Fruit fly (Drosophila melanogaster) whole organism, adult: ENCODE data around the gene Kr-h1.

Experiments used
- CG11617 ChIP-seq: fragments of 200-800 bp; sonication (Bioruptor generic); optimal IDR thresholded peaks from 2 replicates; lab custom pipeline; 2017; ENCODE audit warnings: mild to moderate bottlenecking, missing biosample characterization, missing genetic modification reagents, missing genetic modification characterization
- CG12768 ChIP-seq: fragments of 200-800 bp; sonication (Bioruptor generic); optimal IDR thresholded peaks from 2 replicates; lab custom pipeline; 2017; ENCODE audit warnings: missing biosample characterization, missing genetic modification characterization, mild to moderate bottlenecking, moderate library complexity, missing genetic modification reagents
- CG14711 ChIP-seq: fragments of 200-800 bp; sonication (Bioruptor generic); optimal IDR thresholded peaks from 2 replicates; lab custom pipeline; 2018; ENCODE audit warnings: missing biosample characterization, mild to moderate bottlenecking, missing genetic modification characterization, moderate library complexity
- CG1620 ChIP-seq: fragments of 200-800 bp; sonication (Bioruptor generic); optimal IDR thresholded peaks from 2 replicates; lab custom pipeline; 2016; ENCODE audit warnings: missing biosample characterization, missing genetic modification characterization
- CG33017 ChIP-seq: fragments of 200-800 bp; sonication (Bioruptor generic); optimal IDR thresholded peaks from 2 replicates; lab custom pipeline; 2018; ENCODE audit warnings: missing biosample characterization, mild to moderate bottlenecking, missing genetic modification characterization, moderate library complexity
- CG5204 ChIP-seq: fragments of 200-800 bp; sonication (Bioruptor generic); optimal IDR thresholded peaks from 2 replicates; lab custom pipeline; 2016; ENCODE audit warnings: missing biosample characterization, missing genetic modification characterization
- CG7045 ChIP-seq: fragments of 200-800 bp; sonication (Bioruptor generic); optimal IDR thresholded peaks from 2 replicates; lab custom pipeline; 2017; ENCODE audit warnings: missing biosample characterization, mild to moderate bottlenecking, missing genetic modification characterization
- CG7101 ChIP-seq: fragments of 200-800 bp; sonication (Bioruptor generic); optimal IDR thresholded peaks from 2 replicates; lab custom pipeline; 2018; ENCODE audit warnings: missing biosample characterization, mild to moderate bottlenecking, missing genetic modification characterization, moderate library complexity
- Clk ChIP-seq: fragments of 200-800 bp; sonication (Bioruptor generic); optimal IDR thresholded peaks from 2 replicates; lab custom pipeline; 2017; ENCODE audit warnings: missing biosample characterization, missing genetic modification characterization
- Crg-1 ChIP-seq: fragments of 200-800 bp; sonication (Bioruptor generic); optimal IDR thresholded peaks from 2 replicates; lab custom pipeline; 2016; ENCODE audit warnings: missing biosample characterization, missing genetic modification characterization
- Hr96 ChIP-seq: fragments of 200-800 bp; sonication (Bioruptor generic); optimal IDR thresholded peaks from 2 replicates; lab custom pipeline; 2016; ENCODE audit warnings: missing biosample characterization, missing genetic modification characterization
- Mnt ChIP-seq: fragments of 200-800 bp; sonication (Bioruptor generic); optimal IDR thresholded peaks from 2 replicates; lab custom pipeline; 2016; ENCODE audit warnings: missing biosample characterization, mild to moderate bottlenecking, missing genetic modification characterization
- bab1 ChIP-seq: fragments of 200-800 bp; sonication (Bioruptor generic); optimal IDR thresholded peaks from 3 replicates; lab custom pipeline; 2019; ENCODE audit warnings: missing biosample characterization, mild to moderate bottlenecking, missing genetic modification characterization, moderate library complexity
- cic ChIP-seq: fragments of 200-800 bp; sonication (Bioruptor generic); optimal IDR thresholded peaks from 2 replicates; lab custom pipeline; 2017; ENCODE audit warnings: missing biosample characterization, mild to moderate bottlenecking, missing genetic modification characterization, moderate library complexity
- cnc ChIP-seq, 2 experiments: fragments of >200 bp; optimal IDR thresholded peaks; 2 replicates each; lab custom pipeline; 2017
- kay ChIP-seq: fragments of 200-800 bp; sonication (Bioruptor generic); peaks from one replicate; lab custom pipeline; 2016; ENCODE audit warnings: missing biosample characterization, missing genetic modification characterization, borderline replicate concordance
- ovo ChIP-seq: fragments of 200-800 bp; sonication (Bioruptor generic); optimal IDR thresholded peaks from 2 replicates; lab custom pipeline; 2016; ENCODE audit warnings: missing biosample characterization, missing genetic modification characterization
- pad ChIP-seq: fragments of 200-800 bp; sonication (Bioruptor generic); optimal IDR thresholded peaks from 3 replicates; lab custom pipeline; 2017; ENCODE audit warnings: missing biosample characterization, missing genetic modification characterization, mild to moderate bottlenecking, moderate library complexity, missing genetic modification reagents
- tj ChIP-seq: fragments of 200-800 bp; sonication (Bioruptor generic); optimal IDR thresholded peaks from 3 replicates; lab custom pipeline; 2017; ENCODE audit warnings: missing biosample characterization, mild to moderate bottlenecking, missing genetic modification characterization, moderate library complexity
- toe ChIP-seq: fragments of 200-800 bp; sonication (Bioruptor generic); optimal IDR thresholded peaks from 2 replicates; lab custom pipeline; 2016; ENCODE audit warnings: missing biosample characterization, missing genetic modification characterization

Kr-h1 gene

dm6 chr2L:6082157-6082645 lies at the start of gene Kr-h1:
Gene Kr-h1 (plus strand): TSS chr2L:6082603.
- TF ChIP-seq cic (GFP tag; lab: Kevin White, UChicago) (peak; percentile 90), cnc (optimal IDR thresholded peaks at IDR 0.05; lab: Kevin White, UChicago) (peak; percentile 64 to 95), kay (GFP tag; lab: Kevin White, UChicago) (no peak), tj (GFP tag; lab: Kevin White, UChicago) (peak; percentile 78), Crg-1 (no peak), Clk (GFP tag; lab: Kevin White, UChicago) (no peak), CG33017 (tag; lab: Kevin White, UChicago) (peak; percentile 50), CG7101 (tag; lab: Kevin White, UChicago) (peak; percentile 5), CG14711 (tag; lab: Kevin White, UChicago) (peak; percentile 21), CG12768 (peak; percentile 67), ovo (no peak), Hr96 (GFP tag; lab: Kevin White, UChicago) (no peak), CG7045 (GFP tag; lab: Kevin White, UChicago) (no peak), Mnt (GFP tag; lab: Kevin White, UChicago) (peak; percentile 6)

- TF ChIP-seq bab1 (GFP tag; lab: Kevin White, UChicago) (no peak), CG11617 (GFP tag; lab: Kevin White, UChicago) (no peak), CG7101 (tag; lab: Kevin White, UChicago) (no peak), kay (GFP tag; lab: Kevin White, UChicago) (no peak), CG1620 (GFP tag; lab: Kevin White, UChicago) (no peak), toe (GFP tag; lab: Kevin White, UChicago) (no peak)
These were observed 48.1 kb upstream of the Kr-h1 start, which contains the start of gene CG9109 for dm6 chr2L:6034344-6034743. Gene CG9109 (minus strand): TSS chr2L:6034423.

- TF ChIP-seq cnc (optimal IDR thresholded peaks at IDR 0.05; lab: Kevin White, UChicago): no peak
- no peak for TF ChIP-seq CG11617 (GFP tag; lab: Kevin White, UChicago)
- TF ChIP-seq CG12768: no peak
- TF ChIP-seq CG5204 (GFP tag; lab: Kevin White, UChicago): no peak
- no peak for TF ChIP-seq cic (GFP tag; lab: Kevin White, UChicago)
These were observed 47.2 kb upstream of the Kr-h1 start for dm6 chr2L:6035155-6035554.

dm6 chr2L:6036710-6037109 lies 45.7 kb upstream of the Kr-h1 start, which contains the start of gene mtm:
Gene mtm (minus strand): TSS chr2L:6037015.
- TF ChIP-seq CG12768: no peak
- TF ChIP-seq CG1620 (GFP tag; lab: Kevin White, UChicago): no peak
- TF ChIP-seq ovo: no peak
- no peak for TF ChIP-seq Hr96 (GFP tag; lab: Kevin White, UChicago)
- TF ChIP-seq cnc (optimal IDR thresholded peaks at IDR 0.05; lab: Kevin White, UChicago): no peak
- peak; percentile 39 for TF ChIP-seq tj (GFP tag; lab: Kevin White, UChicago)
- peak; percentile 56 for TF ChIP-seq bab1 (GFP tag; lab: Kevin White, UChicago)
- no peak for TF ChIP-seq CG5204 (GFP tag; lab: Kevin White, UChicago)
- TF ChIP-seq CG7101 (tag; lab: Kevin White, UChicago): no peak

dm6 chr2L:6037830-6038229 lies 44.6 kb upstream of the Kr-h1 start, which contains the start of the genes CG9117 and CG31643:
Gene CG9117 (minus strand): TSS chr2L:6037902.
Gene CG31643 (plus strand): TSS chr2L:6038117.
- TF ChIP-seq CG7045 (GFP tag; lab: Kevin White, UChicago) (peak; percentile 40), Mnt (GFP tag; lab: Kevin White, UChicago) (peak; percentile 78), CG12768 (peak; percentile 66), CG33017 (tag; lab: Kevin White, UChicago) (peak; percentile 62), CG1620 (GFP tag; lab: Kevin White, UChicago) (no peak), kay (GFP tag; lab: Kevin White, UChicago) (no peak), ovo (peak; percentile 14), Hr96 (GFP tag; lab: Kevin White, UChicago) (peak; percentile 47), CG5204 (GFP tag; lab: Kevin White, UChicago) (peak; percentile 49), Clk (GFP tag; lab: Kevin White, UChicago) (no peak), CG7101 (tag; lab: Kevin White, UChicago) (peak; percentile 79), cnc (optimal IDR thresholded peaks at IDR 0.05; lab: Kevin White, UChicago) (peak in 1 of 2 experiments; percentile 17), tj (GFP tag; lab: Kevin White, UChicago) (peak; percentile 73), pad (GFP tag; lab: Kevin White, UChicago) (peak; percentile 35), bab1 (GFP tag; lab: Kevin White, UChicago) (peak; percentile 90), toe (GFP tag; lab: Kevin White, UChicago) (no peak), CG11617 (GFP tag; lab: Kevin White, UChicago) (peak; percentile 81), Crg-1 (peak; percentile 66), cic (GFP tag; lab: Kevin White, UChicago) (peak; percentile 36), CG14711 (tag; lab: Kevin White, UChicago) (peak; percentile 100)

- TF ChIP-seq Crg-1 (no peak), Mnt (GFP tag; lab: Kevin White, UChicago) (no peak), CG14711 (tag; lab: Kevin White, UChicago) (no peak), CG5204 (GFP tag; lab: Kevin White, UChicago) (no peak), bab1 (GFP tag; lab: Kevin White, UChicago) (no peak), cic (GFP tag; lab: Kevin White, UChicago) (no peak), Hr96 (GFP tag; lab: Kevin White, UChicago) (no peak), cnc (optimal IDR thresholded peaks at IDR 0.05; lab: Kevin White, UChicago) (no peak), Clk (GFP tag; lab: Kevin White, UChicago) (no peak), CG7045 (GFP tag; lab: Kevin White, UChicago) (no peak)
These were observed 36.9 kb upstream of the Kr-h1 start for dm6 chr2L:6045484-6045883.
